Fruit fly (Drosophila melanogaster): ENCODE results near the gene nan.

dm6 chr3L:14154940-14155339 is 34.5 kb downstream of the nan start:
- TF ChIP-seq CTCF (optimal IDR thresholded peaks at IDR 0.05) (no peak), CG8478 (optimal IDR thresholded peaks at IDR 0.05) (no peak)
